Worm (Caenorhabditis elegans): Measurements from ENCODE around the gene ints-7.

DNA sequence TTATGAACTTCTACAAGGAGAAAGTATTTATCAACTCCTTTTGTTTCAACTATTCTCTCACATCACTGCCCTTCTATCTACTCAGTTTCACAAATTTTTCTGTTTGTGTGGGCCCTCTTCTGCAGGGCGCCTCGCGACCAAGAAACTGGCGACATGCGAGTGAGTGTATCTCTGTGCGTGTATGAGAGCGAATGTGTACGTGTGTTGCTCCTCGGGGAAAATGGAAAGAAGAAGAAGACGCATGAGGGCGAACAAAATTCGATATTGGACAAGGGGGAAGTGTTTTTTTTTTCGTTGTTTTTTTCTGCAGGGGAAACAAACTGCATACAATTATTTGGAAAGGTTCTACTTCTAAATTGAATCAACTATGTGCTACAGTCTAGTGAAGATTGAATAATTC is 38.9 kb downstream of the ints-7 start:
- TF ChIP-seq ama-1 (optimal IDR thresholded peaks at IDR 0.05), result no peak
- no peak for TF ChIP-seq sea-1 (GFP tag; conservative IDR thresholded peaks at IDR 0.05)
- no peak for TF ChIP-seq ets-7 (tag; optimal IDR thresholded peaks at IDR 0.05)

All from whole organism, early embryonic.